Worm (Caenorhabditis elegans) whole organism, early embryonic: Measurements from ENCODE around the gene F45H10.5.

Experiments used
- B0310.2 ChIP-seq: sonication (generic microtip); optimal IDR thresholded peaks from 2 replicates; lab custom pipeline; 2016; ENCODE audit warnings: mild to moderate bottlenecking, missing genetic modification characterization, missing compliant biosample characterization
- F13C5.2 ChIP-seq: sonication (generic microtip); optimal IDR thresholded peaks from 2 replicates; lab custom pipeline; 2017; ENCODE audit warnings: mild to moderate bottlenecking, missing genetic modification characterization, inconsistent platforms, missing compliant biosample characterization
- aly-1 ChIP-seq: sonication (generic microtip); optimal IDR thresholded peaks from 2 replicates; lab custom pipeline; 2016; ENCODE audit warnings: missing genetic modification characterization, missing compliant biosample characterization
- ama-1 ChIP-seq: fragments of 150-350 bp; optimal IDR thresholded peaks from 2 replicates; lab custom pipeline; 2014
- ceh-13 ChIP-seq: fragments of 200-800 bp; sonication (Bioruptor generic); optimal IDR thresholded peaks from 2 replicates; lab custom pipeline; 2018; ENCODE audit warnings: mild to moderate bottlenecking, missing genetic modification characterization, missing compliant biosample characterization
- ceh-36 ChIP-seq: sonication (generic microtip); optimal IDR thresholded peaks from 2 replicates; lab custom pipeline; 2016; ENCODE audit warnings: missing genetic modification characterization, inconsistent platforms, missing compliant biosample characterization
- ets-7 ChIP-seq: sonication (generic microtip); optimal IDR thresholded peaks from 2 replicates; lab custom pipeline; 2016; ENCODE audit warnings: missing genotype, missing genetic modification characterization, missing compliant biosample characterization
- flt-1 ChIP-seq: fragments of 200-800 bp; sonication (Bioruptor generic); IDR thresholded peaks from 2 replicates; pipeline ENCODE4 v1.3.6; 2022; ENCODE audit warnings: missing genetic modification characterization, missing compliant biosample characterization
- hmbx-1 ChIP-seq: sonication (generic microtip); optimal IDR thresholded peaks from 2 replicates; lab custom pipeline; 2016; ENCODE audit warnings: mild to moderate bottlenecking, missing genetic modification characterization, missing compliant biosample characterization
- hmg-4 ChIP-seq: fragments of 200-800 bp; sonication (Bioruptor generic); optimal IDR thresholded peaks from 2 replicates; lab custom pipeline; 2018; ENCODE audit warnings: mild to moderate bottlenecking, missing genetic modification characterization, missing compliant biosample characterization
- hnd-1 ChIP-seq: sonication (generic microtip); optimal IDR thresholded peaks from 2 replicates; lab custom pipeline; 2016; ENCODE audit warnings: missing genetic modification characterization, missing compliant biosample characterization
- pes-1 ChIP-seq: fragments of 200-800 bp; sonication (Bioruptor generic); IDR thresholded peaks from 2 replicates; pipeline ENCODE4 v1.3.6; 2022; ENCODE audit warnings: missing genetic modification reagents, missing genetic modification characterization, missing compliant biosample characterization
- scrt-1 ChIP-seq: fragments of 200-800 bp; sonication (Bioruptor generic); IDR thresholded peaks from 2 replicates; pipeline ENCODE4 v1.3.6; 2022; ENCODE audit warnings: missing genetic modification characterization, missing compliant biosample characterization
- sea-1 ChIP-seq: fragments of 200-800 bp; sonication (Bioruptor generic); conservative IDR thresholded peaks from 2 replicates; pipeline ENCODE4 v1.3.6; 2022; ENCODE audit warnings: missing genetic modification characterization, missing compliant biosample characterization
- tbx-11 ChIP-seq: fragments of 200-800 bp; sonication (Bioruptor generic); IDR thresholded peaks from 2 replicates; pipeline ENCODE4 v1.3.6; 2022; ENCODE audit warnings: missing genetic modification characterization, missing compliant biosample characterization
- tbx-37 ChIP-seq: fragments of 200-800 bp; sonication (Bioruptor generic); conservative IDR thresholded peaks from 2 replicates; pipeline ENCODE4 v1.3.6; 2022; ENCODE audit warnings: missing genetic modification reagents, missing genetic modification characterization, missing compliant biosample characterization
- tra-4 ChIP-seq: sonication (generic microtip); optimal IDR thresholded peaks from 2 replicates; lab custom pipeline; 2017; ENCODE audit warnings: missing genetic modification characterization, missing compliant biosample characterization

F45H10.5 gene

ce11 chrII:13529131-13529530 is 27.5 kb downstream of the F45H10.5 start:
- TF ChIP-seq hmbx-1 (tag; lab: Kevin White, UChicago) (no peak), F13C5.2 (no peak), hnd-1 (no peak), pes-1 (GFP tag; lab: Robert Waterston, UW) (no peak), hmg-4 (GFP tag; lab: Kevin White, UChicago) (no peak), flt-1 (GFP tag; lab: Robert Waterston, UW) (no peak), ets-7 (tag; lab: Kevin White, UChicago) (no peak), ceh-36 (tag; lab: Kevin White, UChicago) (no peak), ceh-13 (GFP tag; lab: Kevin White, UChicago) (no peak), sea-1 (GFP tag; lab: Robert Waterston, UW) (no peak)

- no peak for TF ChIP-seq sea-1 (GFP tag; lab: Robert Waterston, UW)
- no peak for TF ChIP-seq tbx-11 (GFP tag; lab: Robert Waterston, UW)
- TF ChIP-seq ama-1 (lab: Kevin White, UChicago): no peak
- TF ChIP-seq tbx-37: no peak
- no peak for TF ChIP-seq F13C5.2
- TF ChIP-seq tra-4 (tag; lab: Kevin White, UChicago): no peak
- no peak for TF ChIP-seq hmbx-1 (tag; lab: Kevin White, UChicago)
- TF ChIP-seq scrt-1 (GFP tag; lab: Robert Waterston, UW): no peak
- TF ChIP-seq B0310.2 (tag; lab: Kevin White, UChicago): no peak
- TF ChIP-seq flt-1 (GFP tag; lab: Robert Waterston, UW): no peak
- TF ChIP-seq aly-1 (tag; lab: Kevin White, UChicago): no peak
- TF ChIP-seq pes-1 (GFP tag; lab: Robert Waterston, UW): no peak
- no peak for TF ChIP-seq ets-7 (tag; lab: Kevin White, UChicago)
These were observed 29.0 kb downstream of the F45H10.5 start for ce11 chrII:13530657-13531056.

ce11 chrII:13531118-13531517 is 29.4 kb downstream of the F45H10.5 start, which contains the start of gene snx-14:
TSS of gene snx-14 (minus strand) at chrII:13531218.
- TF ChIP-seq tbx-37: no peak
- TF ChIP-seq sea-1 (GFP tag; lab: Robert Waterston, UW): no peak

- TF ChIP-seq hnd-1 (no peak), flt-1 (GFP tag; lab: Robert Waterston, UW) (no peak), sea-1 (GFP tag; lab: Robert Waterston, UW) (no peak), ceh-36 (tag; lab: Kevin White, UChicago) (no peak)
These were observed 39.3 kb downstream of the F45H10.5 start, which contains the start of the genes noa-1 and Y48E1B.17 for ce11 chrII:13540956-13541355. TSS of gene noa-1 (minus strand) at chrII:13541056. TSS of gene Y48E1B.17 (minus strand) at chrII:13541084.

ce11 chrII:13542991-13543390 is 41.3 kb downstream of the F45H10.5 start:
- no peak for TF ChIP-seq hmg-4 (GFP tag; lab: Kevin White, UChicago)
- TF ChIP-seq tbx-11 (GFP tag; lab: Robert Waterston, UW): no peak
- no peak for TF ChIP-seq ets-7 (tag; lab: Kevin White, UChicago)
- TF ChIP-seq aly-1 (tag; lab: Kevin White, UChicago): no peak
- no peak for TF ChIP-seq sea-1 (GFP tag; lab: Robert Waterston, UW)
- TF ChIP-seq flt-1 (GFP tag; lab: Robert Waterston, UW): no peak
- TF ChIP-seq tbx-37: no peak
- no peak for TF ChIP-seq ceh-13 (GFP tag; lab: Kevin White, UChicago)
- no peak for TF ChIP-seq tra-4 (tag; lab: Kevin White, UChicago)
- TF ChIP-seq hnd-1: no peak
- no peak for TF ChIP-seq ceh-36 (tag; lab: Kevin White, UChicago)
- no peak for TF ChIP-seq ama-1 (lab: Kevin White, UChicago)
- no peak for TF ChIP-seq pes-1 (GFP tag; lab: Robert Waterston, UW)
- TF ChIP-seq scrt-1 (GFP tag; lab: Robert Waterston, UW): no peak

- no peak for TF ChIP-seq ama-1 (lab: Kevin White, UChicago)
- TF ChIP-seq ets-7 (tag; lab: Kevin White, UChicago): no peak
- no peak for TF ChIP-seq ceh-13 (GFP tag; lab: Kevin White, UChicago)
- no peak for TF ChIP-seq F13C5.2
- no peak for TF ChIP-seq tbx-11 (GFP tag; lab: Robert Waterston, UW)
- TF ChIP-seq flt-1 (GFP tag; lab: Robert Waterston, UW): no peak
- TF ChIP-seq B0310.2 (tag; lab: Kevin White, UChicago): no peak
- TF ChIP-seq hmg-4 (GFP tag; lab: Kevin White, UChicago): no peak
- no peak for TF ChIP-seq scrt-1 (GFP tag; lab: Robert Waterston, UW)
- TF ChIP-seq hmbx-1 (tag; lab: Kevin White, UChicago): no peak
- no peak for TF ChIP-seq tbx-37
- TF ChIP-seq pes-1 (GFP tag; lab: Robert Waterston, UW): no peak
- TF ChIP-seq hnd-1: no peak
- no peak for TF ChIP-seq ceh-36 (tag; lab: Kevin White, UChicago)
- TF ChIP-seq tra-4 (tag; lab: Kevin White, UChicago): no peak
These were observed 45.9 kb downstream of the F45H10.5 start, which contains the start of gene ddl-2 for ce11 chrII:13547545-13547944. TSS of gene ddl-2 (minus strand) at chrII:13547645.
